Worm (Caenorhabditis elegans): ENCODE results near the gene F55H2.5.
A peak's percentile ranks its signal among the peaks of the same experiment; 100 is the strongest.

Gene F55H2.5

ce11 chrIII:9513569-9513968, 2.3 kb downstream of the F55H2.5 start, which contains the start of gene F55H2.8:
TSS of gene F55H2.8 (plus strand) at chrIII:9513869.
- no peak for TF ChIP-seq sptf-2 (GFP tag; optimal IDR thresholded peaks at IDR 0.05)
- no peak for TF ChIP-seq zim-3 (tag; optimal IDR thresholded peaks at IDR 0.05)
- TF ChIP-seq C17E4.6 (GFP tag; IDR thresholded peaks at IDR 0.05): no peak
- TF ChIP-seq lin-26 (GFP tag; IDR thresholded peaks at IDR 0.05): no peak
- TF ChIP-seq sea-2 (GFP tag; IDR thresholded peaks at IDR 0.05): no peak
- TF ChIP-seq ccch-3 (GFP tag; optimal IDR thresholded peaks at IDR 0.05): no peak
- TF ChIP-seq lsl-1 (GFP tag; optimal IDR thresholded peaks at IDR 0.05): no peak
- TF ChIP-seq akir-1 (GFP tag; optimal IDR thresholded peaks at IDR 0.05): no peak
- TF ChIP-seq bed-2 (GFP tag; IDR thresholded peaks at IDR 0.05): no peak
- no peak for TF ChIP-seq dpl-1 (GFP tag; optimal IDR thresholded peaks at IDR 0.05)
- TF ChIP-seq F10E7.11 (tag; optimal IDR thresholded peaks at IDR 0.05): no peak
- TF ChIP-seq Y56A3A.18 (GFP tag; IDR thresholded peaks at IDR 0.05): no peak
- no peak for TF ChIP-seq lin-35 (GFP tag; optimal IDR thresholded peaks at IDR 0.05)

ce11 chrIII:9516148-9516547, 4.9 kb downstream of the F55H2.5 start, which contains the start of gene F55H2.7:
TSS of gene F55H2.7 (minus strand) at chrIII:9516248.
- TF ChIP-seq ztf-6 (GFP tag; IDR thresholded peaks at IDR 0.05): no peak
- no peak for TF ChIP-seq ztf-26 (tag; optimal IDR thresholded peaks at IDR 0.05)
- TF ChIP-seq egl-44 (GFP tag; IDR thresholded peaks at IDR 0.05): no peak
- peak; percentile 8 for TF ChIP-seq snpc-3.4 (tag; optimal IDR thresholded peaks at IDR 0.05)
- TF ChIP-seq ceh-40 (GFP tag; IDR thresholded peaks at IDR 0.05): no peak

ce11 chrIII:9521410-9522090, 10.3 kb downstream of the F55H2.5 start, which contains the start of the genes clu-1 and prp-40:
TSS of gene clu-1 (minus strand) at chrIII:9521460.
TSS of gene prp-40 (plus strand) at chrIII:9522075.
- TF ChIP-seq madf-10 (tag; optimal IDR thresholded peaks at IDR 0.05) (peak; percentile 23), snpc-4 (GFP tag; optimal IDR thresholded peaks at IDR 0.05) (no peak), snpc-4 (tag; optimal IDR thresholded peaks at IDR 0.05) (peak; percentile 64 to 77 (median 70)), ztf-3 (GFP tag; optimal IDR thresholded peaks at IDR 0.05) (no peak), Y56A3A.18 (GFP tag; IDR thresholded peaks at IDR 0.05) (no peak), fkh-3 (tag; optimal IDR thresholded peaks at IDR 0.05) (no peak), dox-1 (GFP tag; IDR thresholded peaks at IDR 0.05) (peak; percentile 94), ccch-3 (GFP tag; optimal IDR thresholded peaks at IDR 0.05) (no peak), ceh-100 (GFP tag; IDR thresholded peaks at IDR 0.05) (peak; percentile 77), egl-18 (GFP tag; IDR thresholded peaks at IDR 0.05) (no peak), sdz-38 (tag; optimal IDR thresholded peaks at IDR 0.05) (no peak), ceh-58 (GFP tag; IDR thresholded peaks at IDR 0.05) (no peak), tbx-9 (tag; optimal IDR thresholded peaks at IDR 0.05; ENCODE audit: borderline replicate concordance) (no peak), xnd-1 (tag; optimal IDR thresholded peaks at IDR 0.05) (peak; percentile 24), hlh-12 (tag; optimal IDR thresholded peaks at IDR 0.05) (no peak), tlf-1 (GFP tag; optimal IDR thresholded peaks at IDR 0.05) (peak; percentile 69), nfyb-1 (GFP tag; IDR thresholded peaks at IDR 0.05) (peak; percentile 88), F37B4.10 (GFP tag; IDR thresholded peaks at IDR 0.05) (no peak), efl-1 (GFP tag; optimal IDR thresholded peaks at IDR 0.05) (peak; percentile 54), lsl-1 (GFP tag; optimal IDR thresholded peaks at IDR 0.05) (peak; percentile 72), sea-2 (GFP tag; IDR thresholded peaks at IDR 0.05) (no peak), ztf-25 (GFP tag; IDR thresholded peaks at IDR 0.05) (no peak), lin-35 (GFP tag; optimal IDR thresholded peaks at IDR 0.05) (peak in 2 of 3 experiments; percentile 28 to 83), ceh-91 (GFP tag; IDR thresholded peaks at IDR 0.05) (peak; percentile 67), snpc-1.1 (tag; optimal IDR thresholded peaks at IDR 0.05; ENCODE audit: insufficient read depth) (peak; percentile 3), zim-3 (tag; optimal IDR thresholded peaks at IDR 0.05) (no peak), attf-5 (GFP tag; optimal IDR thresholded peaks at IDR 0.05) (peak; percentile 94), pbrm-1 (GFP tag; IDR thresholded peaks at IDR 0.05) (peak; percentile 87), nhr-90 (tag; optimal IDR thresholded peaks at IDR 0.05) (no peak), him-1 (tag; optimal IDR thresholded peaks at IDR 0.05) (peak; percentile 27), mxl-1 (tag; optimal IDR thresholded peaks at IDR 0.05) (no peak), lag-1 (GFP tag; IDR thresholded peaks at IDR 0.05) (no peak), ceh-79 (tag; optimal IDR thresholded peaks at IDR 0.05) (no peak)

Data from whole organism, young adult.